Fruit fly (Drosophila melanogaster) whole organism: ENCODE data around the gene alpha-Est5.

ENCODE experiments used
- CG8478 ChIP-seq: fragments of >200 bp; optimal IDR thresholded peaks from 2 replicates; lab custom pipeline; 2018; ENCODE audit warnings: inconsistent platforms
- Dll ChIP-seq: fragments of >200 bp; optimal IDR thresholded peaks from 2 replicates; lab custom pipeline; 2017
- pan ChIP-seq: fragments of >200 bp; optimal IDR thresholded peaks from 2 replicates; lab custom pipeline; 2017
- psq ChIP-seq: fragments of >200 bp; optimal IDR thresholded peaks from 2 replicates; lab custom pipeline; 2017

DNA sequence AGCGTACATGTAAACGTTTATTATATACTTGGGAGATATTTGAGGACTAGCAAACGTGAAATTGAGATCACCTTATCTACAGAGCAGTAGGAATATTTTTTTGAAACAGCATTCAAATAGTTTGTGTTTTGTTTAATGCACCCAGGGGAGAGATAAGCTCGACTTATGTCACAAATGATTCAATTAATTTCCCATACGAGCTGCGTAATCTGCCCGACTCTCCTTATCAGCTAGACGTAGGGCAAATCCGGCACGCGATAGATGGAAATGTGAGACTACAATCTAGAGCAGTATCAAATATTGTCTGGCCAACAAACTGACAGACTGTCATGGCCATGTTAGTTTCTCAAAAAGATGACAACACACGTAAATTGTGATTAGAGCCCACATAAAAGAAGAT, 36.7 kb downstream of the alpha-Est5 start:
- TF ChIP-seq CG8478 (lab: Kevin White, UChicago) = no peak
- TF ChIP-seq pan (lab: Kevin White, UChicago) = no peak
- TF ChIP-seq Dll = no peak
- TF ChIP-seq psq (lab: Kevin White, UChicago) = no peak
